Worm (Caenorhabditis elegans) whole organism, L2 larva: ENCODE data around the gene his-37.

ENCODE experiments used
- ZK546.5 ChIP-seq: sonication (generic microtip); optimal IDR thresholded peaks from 2 replicates; lab custom pipeline; 2017; ENCODE audit warnings: missing biosample characterization, missing genetic modification characterization
- ceh-82 ChIP-seq: fragments of 150-350 bp; optimal IDR thresholded peaks from 2 replicates; lab custom pipeline; 2014; ENCODE audit warnings: missing biosample characterization, missing genetic modification characterization
- egl-27 ChIP-seq: sonication (generic microtip); optimal IDR thresholded peaks from 3 replicates; lab custom pipeline; 2017; ENCODE audit warnings: missing biosample characterization, missing genetic modification reagents, missing genetic modification characterization
- elt-1 ChIP-seq: fragments of 150-350 bp; optimal IDR thresholded peaks from 2 replicates; lab custom pipeline; 2014; ENCODE audit warnings: missing biosample characterization, missing genetic modification characterization
- nhr-237 ChIP-seq: fragments of 150-350 bp; optimal IDR thresholded peaks from 2 replicates; lab custom pipeline; 2014; ENCODE audit warnings: missing biosample characterization, missing genetic modification characterization
- nhr-77 ChIP-seq: fragments of 150-350 bp; optimal IDR thresholded peaks from 2 replicates; lab custom pipeline; 2014; ENCODE audit warnings: missing biosample characterization, missing genetic modification characterization
- sma-3 ChIP-seq: sonication (generic microtip); optimal IDR thresholded peaks from 2 replicates; lab custom pipeline; 2016; ENCODE audit warnings: missing genetic modification reagents, missing genetic modification characterization, missing compliant biosample characterization
- sma-9 ChIP-seq, 2 experiments: fragments of 150-350 bp in 1 of 2; sonication (generic microtip) in 1 of 2; optimal IDR thresholded peaks; 2 replicates each; lab custom pipeline; 2014 to 2016; ENCODE audit warnings: missing genetic modification characterization in 2 of 2, mild to moderate bottlenecking in 1 of 2, missing biosample characterization in 1 of 2, missing compliant biosample characterization in 1 of 2, missing genetic modification reagents in 1 of 2, moderate library complexity in 1 of 2
- snpc-4 ChIP-seq: fragments of 150-350 bp; optimal IDR thresholded peaks from 2 replicates; lab custom pipeline; 2014; ENCODE audit warnings: missing biosample characterization, missing genetic modification characterization
- unc-39 ChIP-seq: fragments of 150-350 bp; optimal IDR thresholded peaks from 2 replicates; lab custom pipeline; 2014; ENCODE audit warnings: missing biosample characterization, missing genetic modification characterization

DNA sequence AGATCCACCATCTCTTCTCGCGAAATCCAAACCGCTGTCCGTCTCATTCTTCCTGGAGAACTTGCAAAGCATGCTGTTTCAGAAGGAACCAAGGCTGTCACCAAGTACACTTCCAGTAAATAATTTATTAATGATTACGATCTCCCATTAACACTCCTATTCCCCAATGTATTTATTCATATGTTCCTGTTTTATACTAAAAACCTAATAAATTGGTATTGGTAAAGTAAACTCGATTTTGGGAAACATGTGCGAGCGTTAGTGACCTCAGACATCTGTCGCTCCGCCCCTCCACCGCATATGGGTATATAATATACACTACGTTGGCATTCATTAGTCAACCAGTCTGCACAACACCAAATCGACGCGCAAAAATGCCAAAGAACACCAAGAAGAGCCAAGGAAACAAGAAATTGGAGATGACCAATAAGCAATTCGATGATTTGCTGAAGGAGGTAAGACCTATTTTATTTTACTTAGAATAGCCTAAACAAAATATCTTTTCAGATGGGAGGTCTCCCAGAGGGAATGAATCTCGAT is 793 bp upstream of the his-37 start, which contains the start of gene C50F4.6:
- no peak for TF ChIP-seq ceh-82 (tag; lab: Kevin White, UChicago)
- no peak for TF ChIP-seq elt-1 (tag; lab: Kevin White, UChicago)
- no peak for TF ChIP-seq snpc-4 (tag; lab: Kevin White, UChicago)
- no peak for TF ChIP-seq nhr-77 (tag; lab: Kevin White, UChicago)
- TF ChIP-seq egl-27 = no peak
- TF ChIP-seq ZK546.5 = no peak
- no peak for TF ChIP-seq unc-39 (tag; lab: Kevin White, UChicago)
- no peak for TF ChIP-seq nhr-237
- no peak for TF ChIP-seq sma-3 (GFP tag; lab: Kevin White, UChicago)
- no peak for TF ChIP-seq sma-9 (GFP tag; optimal IDR thresholded peaks at IDR 0.05; lab: Kevin White, UChicago)
- no peak for TF ChIP-seq sma-9 (tag; optimal IDR thresholded peaks at IDR 0.05; lab: Kevin White, UChicago)
